Worm (Caenorhabditis elegans) whole organism, early embryonic: Measurements from ENCODE around the gene cdc-73.

Experiments
- aly-1 ChIP-seq: sonication (generic microtip); optimal IDR thresholded peaks from 2 replicates; lab custom pipeline; 2016; ENCODE audit warnings: missing genetic modification characterization, missing compliant biosample characterization
- ama-1 ChIP-seq: fragments of 150-350 bp; optimal IDR thresholded peaks from 2 replicates; lab custom pipeline; 2014
- ceh-13 ChIP-seq: fragments of 200-800 bp; sonication (Bioruptor generic); optimal IDR thresholded peaks from 2 replicates; lab custom pipeline; 2018; ENCODE audit warnings: mild to moderate bottlenecking, missing genetic modification characterization, missing compliant biosample characterization
- ceh-36 ChIP-seq: sonication (generic microtip); optimal IDR thresholded peaks from 2 replicates; lab custom pipeline; 2016; ENCODE audit warnings: missing genetic modification characterization, inconsistent platforms, missing compliant biosample characterization
- ets-7 ChIP-seq: sonication (generic microtip); optimal IDR thresholded peaks from 2 replicates; lab custom pipeline; 2016; ENCODE audit warnings: missing genotype, missing genetic modification characterization, missing compliant biosample characterization
- flt-1 ChIP-seq: fragments of 200-800 bp; sonication (Bioruptor generic); IDR thresholded peaks from 2 replicates; pipeline ENCODE4 v1.3.6; 2022; ENCODE audit warnings: missing genetic modification characterization, missing compliant biosample characterization
- hnd-1 ChIP-seq: sonication (generic microtip); optimal IDR thresholded peaks from 2 replicates; lab custom pipeline; 2016; ENCODE audit warnings: missing genetic modification characterization, missing compliant biosample characterization
- tra-4 ChIP-seq: sonication (generic microtip); optimal IDR thresholded peaks from 2 replicates; lab custom pipeline; 2017; ENCODE audit warnings: missing genetic modification characterization, missing compliant biosample characterization

DNA sequence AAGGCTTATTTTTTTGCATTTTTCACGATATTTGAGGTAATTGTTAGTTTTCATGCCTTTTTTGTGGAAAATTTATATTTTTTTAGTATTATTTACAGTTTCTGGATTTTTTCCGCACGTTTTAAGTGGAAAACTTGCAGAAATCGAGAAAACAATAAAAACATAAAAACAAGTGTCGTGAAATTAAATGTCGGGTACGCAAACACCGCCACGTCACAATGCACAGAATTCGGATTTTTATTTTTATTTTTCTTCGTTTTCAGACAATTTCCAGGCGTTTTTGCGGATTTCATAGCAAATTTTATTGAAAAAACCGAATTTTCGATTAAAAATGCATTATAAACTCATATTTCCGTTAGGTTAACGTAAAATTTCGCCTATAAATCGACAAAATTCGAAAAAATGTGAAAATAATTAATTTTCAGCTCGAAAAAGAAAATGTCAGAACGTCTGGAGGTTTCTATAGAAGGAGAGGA is 43.5 kb downstream of the cdc-73 start, which contains the start of gene C35B1.2:
- TF ChIP-seq ceh-36 (no peak), tra-4 (tag; lab: Kevin White, UChicago) (no peak), ets-7 (tag; lab: Kevin White, UChicago) (no peak), ama-1 (lab: Kevin White, UChicago) (no peak), flt-1 (GFP tag; lab: Robert Waterston, UW) (no peak), hnd-1 (no peak), ceh-13 (GFP tag; lab: Kevin White, UChicago) (no peak), aly-1 (tag; lab: Kevin White, UChicago) (no peak)
